Worm (Caenorhabditis elegans): ENCODE data around the gene dnj-23.

Gene dnj-23

ce11 chrII:9126965-9127364 lies 18.6 kb upstream of the dnj-23 start:
- TF ChIP-seq attf-3 (GFP tag; conservative IDR thresholded peaks at IDR 0.05) (no peak), egrh-3 (GFP tag; IDR thresholded peaks at IDR 0.05) (no peak), F55B11.4 (tag; optimal IDR thresholded peaks at IDR 0.05; ENCODE audit: borderline replicate concordance, insufficient read depth) (no peak), F33H1.4 (GFP tag; IDR thresholded peaks at IDR 0.05) (no peak), nfyb-1 (GFP tag; IDR thresholded peaks at IDR 0.05) (no peak), hmg-1.2 (GFP tag; IDR thresholded peaks at IDR 0.05) (no peak), chd-7 (tag; optimal IDR thresholded peaks at IDR 0.05) (no peak), madf-6 (GFP tag; IDR thresholded peaks at IDR 0.05) (no peak), C06A6.2 (GFP tag; conservative IDR thresholded peaks at IDR 0.05) (no peak), nhr-179 (tag; optimal IDR thresholded peaks at IDR 0.05) (no peak), dpff-1 (tag; optimal IDR thresholded peaks at IDR 0.05) (no peak), Y53F4B.3 (GFP tag; IDR thresholded peaks at IDR 0.05) (no peak), egl-18 (GFP tag; IDR thresholded peaks at IDR 0.05) (no peak), hsf-1 (GFP tag; IDR thresholded peaks at IDR 0.05) (no peak), ztf-6 (GFP tag; IDR thresholded peaks at IDR 0.05) (no peak), F52B5.7 (tag; optimal IDR thresholded peaks at IDR 0.05) (no peak), ceh-91 (GFP tag; IDR thresholded peaks at IDR 0.05) (no peak), snpc-4 (GFP tag; optimal IDR thresholded peaks at IDR 0.05) (no peak), snpc-4 (tag; optimal IDR thresholded peaks at IDR 0.05) (no peak)

- TF ChIP-seq C17E4.6 (GFP tag; IDR thresholded peaks at IDR 0.05) (no peak), nhr-80 (tag; optimal IDR thresholded peaks at IDR 0.05) (peak; percentile 12)
These were observed 16.6 kb upstream of the dnj-23 start for ce11 chrII:9125007-9125406.

- TF ChIP-seq F10E7.11 (tag; optimal IDR thresholded peaks at IDR 0.05) = no peak
- no peak for TF ChIP-seq B0261.1 (tag; optimal IDR thresholded peaks at IDR 0.05)
- no peak for TF ChIP-seq die-1 (tag; optimal IDR thresholded peaks at IDR 0.05)
- no peak for TF ChIP-seq T26A5.8 (tag; optimal IDR thresholded peaks at IDR 0.05)
These were observed 16.0 kb upstream of the dnj-23 start for ce11 chrII:9124353-9124752.

- TF ChIP-seq K11D2.4 (GFP tag; IDR thresholded peaks at IDR 0.05) (no peak), F52B5.7 (tag; optimal IDR thresholded peaks at IDR 0.05) (no peak), nhr-120 (GFP tag; IDR thresholded peaks at IDR 0.05) (no peak), mxl-1 (tag; optimal IDR thresholded peaks at IDR 0.05) (no peak), snpc-3.4 (tag; optimal IDR thresholded peaks at IDR 0.05) (no peak)
These were observed 12.6 kb upstream of the dnj-23 start for ce11 chrII:9120813-9121554.

- peak; percentile 42 for TF ChIP-seq ZK185.1 (tag; optimal IDR thresholded peaks at IDR 0.05; ENCODE audit: poor library complexity, severe bottlenecking)
- TF ChIP-seq die-1 (tag; optimal IDR thresholded peaks at IDR 0.05) = no peak
- no peak for TF ChIP-seq B0261.1 (tag; optimal IDR thresholded peaks at IDR 0.05)
These were observed 11.9 kb upstream of the dnj-23 start for ce11 chrII:9120329-9120728.

- TF ChIP-seq nhr-80 (tag; optimal IDR thresholded peaks at IDR 0.05) (peak; percentile 57), unc-62 (GFP tag; optimal IDR thresholded peaks at IDR 0.05) (peak; percentile 7), ama-1 (optimal IDR thresholded peaks at IDR 0.05) (no peak), ama-1 (GFP tag; optimal IDR thresholded peaks at IDR 0.05) (peak in 1 of 2 experiments; percentile 7), sdz-38 (tag; optimal IDR thresholded peaks at IDR 0.05) (no peak), lin-40 (tag; optimal IDR thresholded peaks at IDR 0.05) (peak; percentile 10), nfyb-1 (GFP tag; IDR thresholded peaks at IDR 0.05) (no peak), madf-6 (GFP tag; IDR thresholded peaks at IDR 0.05) (no peak), cebp-1 (GFP tag; IDR thresholded peaks at IDR 0.05) (peak; percentile 85), cebp-1 (tag; optimal IDR thresholded peaks at IDR 0.05) (peak; percentile 93), atf-7 (tag; optimal IDR thresholded peaks at IDR 0.05) (peak; percentile 34)
These were observed 9.4 kb upstream of the dnj-23 start for ce11 chrII:9117789-9118242.
